Worm (Caenorhabditis elegans) whole organism, L4/young adult: Measurements from ENCODE around the gene Y57G7A.5.
"Not testable (repeated sequence)": the region's sequence is repeated elsewhere in the genome, so short reads cannot be mapped to it uniquely, and the experiment has no call there.

ENCODE experiments used
- W03F9.2 ChIP-seq: fragments of 150-350 bp; optimal IDR thresholded peaks from 2 replicates; lab custom pipeline; 2014; ENCODE audit warnings: missing biosample characterization, missing genetic modification characterization
- dao-5 ChIP-seq: sonication (generic microtip); optimal IDR thresholded peaks from 2 replicates; lab custom pipeline; 2016; ENCODE audit warnings: missing genotype, missing genetic modification characterization, moderate library complexity, missing compliant biosample characterization
- him-1 ChIP-seq: sonication (generic microtip); optimal IDR thresholded peaks from 2 replicates; lab custom pipeline; 2016; ENCODE audit warnings: missing genotype, missing genetic modification reagents, missing genetic modification characterization, missing compliant biosample characterization

Gene Y57G7A.5

DNA sequence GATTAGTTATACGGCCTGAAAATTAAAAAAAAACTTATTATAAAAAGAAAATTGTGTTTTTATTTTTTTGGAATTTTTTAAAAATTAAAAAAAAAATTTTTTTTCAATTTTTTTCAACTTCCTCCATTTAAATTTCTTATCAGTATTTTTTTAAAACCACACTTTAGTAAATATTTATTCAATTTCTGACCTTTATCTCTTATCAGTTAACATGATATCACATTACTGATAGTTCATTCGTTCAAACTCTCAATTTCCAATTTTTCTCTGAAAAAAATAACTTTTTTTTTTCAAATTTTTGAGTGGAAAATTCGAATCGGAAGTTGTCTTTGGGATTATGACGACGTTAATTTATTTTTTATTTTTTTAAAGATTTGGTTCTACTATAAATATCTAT is 22.4 kb upstream of the Y57G7A.5 start:
- no peak for TF ChIP-seq dao-5 (tag; lab: Kevin White, UChicago)
- no peak for TF ChIP-seq W03F9.2 (tag; lab: Kevin White, UChicago)
- TF ChIP-seq him-1 (tag; lab: Kevin White, UChicago), result no peak

DNA sequence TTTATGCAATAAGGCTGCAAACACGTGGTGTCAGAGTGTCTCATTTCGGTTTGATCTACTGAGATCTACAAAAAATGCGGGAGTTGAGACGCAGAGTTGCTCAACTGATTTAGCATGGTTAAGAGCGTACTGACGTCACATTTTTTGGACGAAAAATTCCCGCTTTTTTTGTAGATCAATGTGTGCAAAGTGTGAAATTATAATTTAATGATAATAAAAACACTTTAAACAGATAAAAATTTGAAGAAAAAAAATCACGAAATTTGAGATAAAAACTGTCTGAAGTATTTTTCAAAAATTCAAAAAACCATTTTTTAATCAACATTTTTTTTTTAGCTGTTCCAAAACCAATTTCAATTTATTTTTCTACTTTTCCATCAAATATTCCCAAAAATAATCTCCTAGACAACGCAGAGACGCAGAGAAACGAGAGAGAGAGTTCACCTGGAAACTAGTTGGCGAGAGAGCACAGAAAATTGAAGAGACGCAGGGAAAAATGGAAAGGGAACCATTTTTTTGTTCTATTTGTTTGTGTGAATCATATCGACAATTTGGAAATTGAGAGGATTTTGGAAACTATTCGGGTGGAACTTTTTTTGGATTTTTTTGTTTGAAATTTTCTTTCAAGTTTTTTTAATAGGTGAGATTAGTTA is 21.8 kb upstream of the Y57G7A.5 start:
- no peak for TF ChIP-seq W03F9.2 (tag; lab: Kevin White, UChicago)
- no peak for TF ChIP-seq him-1 (tag; lab: Kevin White, UChicago)
- TF ChIP-seq dao-5 (tag; lab: Kevin White, UChicago), result no peak

DNA sequence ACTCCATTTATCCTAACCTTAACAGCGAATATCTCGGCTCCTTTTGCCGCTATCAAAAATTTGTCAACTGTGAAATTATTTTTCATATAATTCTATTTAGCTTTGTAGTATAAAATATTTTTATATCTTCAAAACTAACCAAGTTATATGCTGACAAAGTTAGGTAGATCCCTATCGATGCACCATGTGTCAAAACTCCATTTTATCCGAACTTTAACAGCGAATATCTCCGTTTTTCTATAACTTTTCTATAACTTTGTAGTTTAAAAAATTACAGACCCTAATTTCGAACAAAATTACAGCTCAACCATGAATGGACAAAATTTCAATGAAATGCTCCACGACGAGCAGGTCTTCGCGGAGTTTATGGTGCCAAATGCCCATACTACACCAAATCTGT is 20.4 kb upstream of the Y57G7A.5 start, which contains the start of gene Y57G7A.2:
Y57G7A.2 (plus strand) TSS at position 301 of the 400 bp plus-strand sequence.
- TF ChIP-seq him-1 (tag; lab: Kevin White, UChicago) (no peak), W03F9.2 (tag; lab: Kevin White, UChicago) (no peak), dao-5 (tag; lab: Kevin White, UChicago) (no peak)

DNA sequence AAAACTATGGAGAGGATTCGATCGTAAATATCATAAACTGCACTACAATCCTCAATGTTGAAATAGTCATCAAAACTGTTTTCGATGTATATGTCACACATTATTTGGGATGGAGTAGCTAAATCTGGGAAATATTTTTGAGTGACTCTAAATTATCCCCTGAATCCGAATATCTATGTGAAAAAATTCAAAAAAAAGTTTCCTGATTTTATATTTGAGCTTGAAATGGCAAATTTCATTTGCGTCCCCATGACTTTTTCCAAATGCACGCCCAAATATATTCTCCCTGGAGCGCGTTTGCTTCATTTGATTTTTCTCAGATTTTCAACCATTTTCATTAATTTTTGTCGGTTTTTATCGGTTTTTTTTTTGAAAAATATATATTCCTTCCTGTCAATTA is 17.8 kb upstream of the Y57G7A.5 start, which contains the start of gene srz-64:
srz-64 (minus strand) TSS at position 101 of the 400 bp plus-strand sequence.
- TF ChIP-seq him-1 (tag; lab: Kevin White, UChicago) (no peak), W03F9.2 (tag; lab: Kevin White, UChicago) (no peak), dao-5 (tag; lab: Kevin White, UChicago) (no peak)

ce11 chrII:1285514-1285913 is 10.2 kb upstream of the Y57G7A.5 start, which contains the start of the genes Y57G7A.6 and Y57G7A.3:
Gene Y57G7A.6 (minus strand): TSS chrII:1285614.
Gene Y57G7A.3 (plus strand): TSS chrII:1285782.
- no peak for TF ChIP-seq W03F9.2 (tag; lab: Kevin White, UChicago)
- TF ChIP-seq him-1 (tag; lab: Kevin White, UChicago), result no peak
- TF ChIP-seq dao-5 (tag; lab: Kevin White, UChicago), result no peak

- TF ChIP-seq dao-5 (tag; lab: Kevin White, UChicago), result no peak
- TF ChIP-seq W03F9.2 (tag; lab: Kevin White, UChicago), result no peak
- TF ChIP-seq him-1 (tag; lab: Kevin White, UChicago), result no peak
Observed at ce11 chrII:1284985-1285384, 9.6 kb upstream of the Y57G7A.5 start.

DNA sequence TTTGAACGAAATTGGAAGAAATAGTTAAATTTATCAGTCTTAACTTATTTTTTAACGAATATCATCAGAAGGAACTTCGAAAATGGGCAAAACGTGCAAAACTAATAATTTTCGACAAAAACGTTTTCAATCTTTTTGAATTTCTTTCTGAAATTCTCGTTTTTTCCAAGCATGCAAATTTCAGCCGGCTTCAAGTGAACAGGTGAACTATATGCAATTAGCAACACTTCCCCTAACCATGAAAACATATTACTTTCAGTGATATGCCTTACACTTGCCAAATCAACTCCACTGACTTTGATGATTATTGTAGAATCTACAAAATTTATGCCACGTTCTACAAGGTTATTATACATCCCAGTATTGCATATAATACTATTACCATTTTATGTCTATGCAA is 3.0 kb upstream of the Y57G7A.5 start, which contains the start of gene srz-63:
srz-63 (plus strand) TSS at position 301 of the 400 bp plus-strand sequence.
- TF ChIP-seq W03F9.2, him-1, dao-5 (tag; lab: Kevin White, UChicago): not testable (repeated sequence)

- TF ChIP-seq dao-5 (tag; lab: Kevin White, UChicago) (no peak), him-1 (tag; lab: Kevin White, UChicago) (no peak), W03F9.2 (tag; lab: Kevin White, UChicago) (no peak)
Observed at ce11 chrII:1276778-1277177, 1.4 kb upstream of the Y57G7A.5 start, which contains the start of gene Y57G7A.11. Gene Y57G7A.11 (minus strand): TSS chrII:1276878.

ce11 chrII:1271814-1272213 is 3.5 kb downstream of the Y57G7A.5 start, which contains the start of gene srw-66:
Gene srw-66 (minus strand): TSS chrII:1271914.
- TF ChIP-seq him-1 (tag; lab: Kevin White, UChicago) (no peak), W03F9.2 (tag; lab: Kevin White, UChicago) (no peak), dao-5 (tag; lab: Kevin White, UChicago) (no peak)

DNA sequence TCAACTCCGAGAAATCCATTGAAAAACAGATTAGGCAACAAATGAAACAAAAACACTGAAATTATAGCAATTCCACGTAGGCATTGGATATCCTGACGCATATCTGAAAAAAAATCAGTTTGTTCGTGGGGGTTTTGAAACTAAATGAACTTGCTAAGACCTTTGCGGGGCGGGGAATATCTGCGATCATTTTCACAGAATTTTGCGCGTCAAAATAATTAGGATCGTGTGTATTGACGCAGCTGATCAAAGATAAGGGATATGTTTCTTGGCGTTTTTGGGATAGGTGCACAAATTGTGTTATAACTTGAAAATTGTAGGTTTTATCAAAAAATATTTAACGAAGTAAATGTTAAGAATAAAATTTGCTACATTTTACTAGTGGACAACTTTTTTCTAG is 8.5 kb downstream of the Y57G7A.5 start, which contains the start of gene oac-30:
oac-30 (minus strand) TSS at position 101 of the 400 bp plus-strand sequence.
- TF ChIP-seq W03F9.2 (tag; lab: Kevin White, UChicago) (no peak), him-1 (tag; lab: Kevin White, UChicago) (no peak), dao-5 (tag; lab: Kevin White, UChicago) (no peak)

ce11 chrII:1258634-1259033 is 16.7 kb downstream of the Y57G7A.5 start, which contains the start of gene clpr-2:
Gene clpr-2 (plus strand): TSS chrII:1258934.
- TF ChIP-seq dao-5 (tag; lab: Kevin White, UChicago) (no peak), him-1 (tag; lab: Kevin White, UChicago) (no peak), W03F9.2 (tag; lab: Kevin White, UChicago) (no peak)

- TF ChIP-seq him-1 (tag; lab: Kevin White, UChicago) (no peak), W03F9.2 (tag; lab: Kevin White, UChicago) (no peak), dao-5 (tag; lab: Kevin White, UChicago) (no peak)
Observed at ce11 chrII:1256742-1257141, 18.6 kb downstream of the Y57G7A.5 start.

DNA sequence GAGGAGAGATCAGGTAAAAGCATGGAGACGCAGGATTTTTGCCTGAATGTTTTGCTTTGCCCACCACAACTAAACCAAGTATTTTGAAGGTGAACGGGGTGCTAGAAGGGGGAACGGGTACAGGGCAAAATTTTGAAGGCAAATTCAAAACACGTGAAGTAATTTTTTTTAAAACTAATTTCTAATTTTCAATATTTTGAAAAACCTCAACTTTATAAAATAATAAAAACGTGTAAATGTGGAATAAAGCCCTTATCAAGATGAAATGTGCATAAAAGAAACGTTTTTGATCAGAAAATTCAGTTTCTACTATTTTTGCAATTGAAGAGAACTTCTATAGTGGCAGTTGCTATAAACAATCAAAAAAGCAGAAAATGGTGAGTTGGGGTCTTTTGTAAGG is 19.7 kb downstream of the Y57G7A.5 start, which contains the start of gene clec-119:
clec-119 (plus strand) TSS at position 301 of the 400 bp plus-strand sequence.
- no peak for TF ChIP-seq W03F9.2 (tag; lab: Kevin White, UChicago)
- TF ChIP-seq him-1 (tag; lab: Kevin White, UChicago), result no peak
- no peak for TF ChIP-seq dao-5 (tag; lab: Kevin White, UChicago)
